Worm (Caenorhabditis elegans): Measurements from ENCODE around the gene F19B10.3.

ce11 chrII:3681365-3682083 is 17.0 kb downstream of the F19B10.3 start, which contains the start of gene F19B10.10:
- no peak for TF ChIP-seq W03F9.2 (tag; optimal IDR thresholded peaks at IDR 0.05)
- TF ChIP-seq dao-5 (tag; optimal IDR thresholded peaks at IDR 0.05): no peak
